Worm (Caenorhabditis elegans): ENCODE results near the gene F52E1.14.

F52E1.14 gene

DNA sequence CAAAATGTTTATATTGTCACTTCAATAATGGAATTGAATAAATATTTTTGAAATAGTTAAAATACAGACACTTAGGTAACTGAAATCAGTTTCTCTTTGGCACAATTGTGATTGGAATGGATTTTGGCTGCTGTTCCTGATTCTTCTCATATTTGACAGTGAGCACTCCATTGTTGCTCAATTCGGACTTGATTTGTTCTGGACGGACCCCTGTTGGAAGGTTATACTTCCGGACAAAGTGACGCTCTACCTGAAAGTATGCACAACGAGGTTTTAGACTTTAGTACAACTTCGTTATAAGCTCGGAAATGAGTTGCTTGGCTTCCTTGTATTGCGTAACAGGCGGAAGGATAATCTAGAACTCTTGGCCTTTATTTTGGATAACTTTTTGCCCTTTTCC is 1.1 kb downstream of the F52E1.14 start:
- TF ChIP-seq F16B12.6 (tag; optimal IDR thresholded peaks at IDR 0.05), result no peak
- no peak for TF ChIP-seq nhr-76 (tag; optimal IDR thresholded peaks at IDR 0.05)
- TF ChIP-seq jun-1 (tag; optimal IDR thresholded peaks at IDR 0.05), result no peak
- TF ChIP-seq blmp-1 (tag; optimal IDR thresholded peaks at IDR 0.05), result no peak
- TF ChIP-seq fkh-4 (tag; optimal IDR thresholded peaks at IDR 0.05; ENCODE audit: borderline replicate concordance), result no peak
- no peak for TF ChIP-seq ama-1 (optimal IDR thresholded peaks at IDR 0.05)
- no peak for TF ChIP-seq pax-3 (tag; optimal IDR thresholded peaks at IDR 0.05)
- no peak for TF ChIP-seq snpc-4 (tag; optimal IDR thresholded peaks at IDR 0.05)
- no peak for TF ChIP-seq mep-1 (tag; optimal IDR thresholded peaks at IDR 0.05)
- no peak for TF ChIP-seq C34B4.2 (tag; optimal IDR thresholded peaks at IDR 0.05)
- no peak for TF ChIP-seq nhr-11 (tag; optimal IDR thresholded peaks at IDR 0.05)
- no peak for TF ChIP-seq lin-14 (GFP tag; optimal IDR thresholded peaks at IDR 0.05)
- TF ChIP-seq tbx-2 (tag; optimal IDR thresholded peaks at IDR 0.05), result no peak
- TF ChIP-seq nhr-90 (tag; optimal IDR thresholded peaks at IDR 0.05; ENCODE audit: poor library complexity), result no peak
- no peak for TF ChIP-seq nhr-77 (tag; optimal IDR thresholded peaks at IDR 0.05)
- TF ChIP-seq nhr-28 (tag; optimal IDR thresholded peaks at IDR 0.05), result no peak
- TF ChIP-seq nhr-237 (tag; optimal IDR thresholded peaks at IDR 0.05), result no peak
- no peak for TF ChIP-seq lin-13 (GFP tag; optimal IDR thresholded peaks at IDR 0.05)
- TF ChIP-seq dpl-1 (GFP tag; optimal IDR thresholded peaks at IDR 0.05), result no peak

DNA sequence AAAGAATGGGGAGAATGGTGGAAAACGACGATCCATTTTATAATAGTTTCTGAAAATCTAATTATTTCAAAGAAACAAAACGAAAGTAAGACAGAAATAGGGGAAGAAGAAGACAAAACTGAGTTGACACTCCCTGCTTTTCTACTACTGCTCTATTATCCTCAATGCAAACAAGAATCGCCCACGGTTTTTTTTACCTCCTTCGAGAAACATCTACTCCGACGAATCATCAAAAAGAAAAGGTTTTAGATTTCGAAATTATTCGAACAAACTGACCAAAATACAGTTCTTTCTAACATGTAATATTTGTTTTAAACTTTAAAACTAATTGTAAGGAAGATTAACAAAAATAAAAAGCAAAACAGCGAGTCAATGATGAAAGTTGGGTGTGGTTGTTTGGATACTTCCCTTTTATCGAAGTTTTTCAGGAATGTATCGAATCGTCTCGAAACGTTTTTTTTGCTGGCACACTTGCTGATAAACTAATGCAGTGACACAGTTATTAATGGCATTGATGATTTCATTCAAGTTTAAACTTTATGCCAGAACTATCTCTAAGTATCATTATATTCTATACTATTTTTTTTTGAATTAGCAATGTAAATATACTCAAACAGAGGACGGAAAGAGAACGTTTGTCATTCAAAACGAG is 2.3 kb downstream of the F52E1.14 start, which contains the start of gene hsp-17:
Gene hsp-17 (minus strand): TSS at position 51 of the 652 bp plus-strand sequence.
- peak; percentile 66 for TF ChIP-seq elt-2 (tag; optimal IDR thresholded peaks at IDR 0.05)
- no peak for TF ChIP-seq dpl-1 (GFP tag; optimal IDR thresholded peaks at IDR 0.05)
- no peak for TF ChIP-seq mdl-1 (tag; optimal IDR thresholded peaks at IDR 0.05)
- TF ChIP-seq unc-98 (GFP tag; IDR thresholded peaks at IDR 0.05), result no peak
- TF ChIP-seq efl-1 (optimal IDR thresholded peaks at IDR 0.05), result no peak
- peak in 1 of 2 experiments; percentile 45 for TF ChIP-seq efl-1 (GFP tag; optimal IDR thresholded peaks at IDR 0.05 in 1 of 2)
- TF ChIP-seq rnt-1 (tag; optimal IDR thresholded peaks at IDR 0.05), result no peak
- TF ChIP-seq ets-5 (GFP tag; IDR thresholded peaks at IDR 0.05), result no peak
- no peak for TF ChIP-seq nhr-77 (tag; optimal IDR thresholded peaks at IDR 0.05)
- no peak for TF ChIP-seq sptf-1 (tag; optimal IDR thresholded peaks at IDR 0.05)
- TF ChIP-seq ama-1 (optimal IDR thresholded peaks at IDR 0.05), result no peak
- TF ChIP-seq pqm-1 (tag; optimal IDR thresholded peaks at IDR 0.05), result peak; percentile 24
- no peak for TF ChIP-seq fkh-8 (tag; optimal IDR thresholded peaks at IDR 0.05)

ce11 chrV:8387056-8387455 is 3.3 kb downstream of the F52E1.14 start, which contains the start of gene gcy-7:
Gene gcy-7, plus strand, starts transcription at chrV:8387356.
- TF ChIP-seq unc-30 (tag; optimal IDR thresholded peaks at IDR 0.05), result no peak
- no peak for TF ChIP-seq sptf-1 (tag; optimal IDR thresholded peaks at IDR 0.05)
- TF ChIP-seq mep-1 (tag; optimal IDR thresholded peaks at IDR 0.05), result no peak
- TF ChIP-seq tlp-1 (tag; optimal IDR thresholded peaks at IDR 0.05), result no peak
- TF ChIP-seq irx-1 (tag; optimal IDR thresholded peaks at IDR 0.05), result no peak
- no peak for TF ChIP-seq dsc-1 (tag; optimal IDR thresholded peaks at IDR 0.05)
- no peak for TF ChIP-seq nhr-84 (tag; optimal IDR thresholded peaks at IDR 0.05)
- TF ChIP-seq sox-4 (tag; optimal IDR thresholded peaks at IDR 0.05), result no peak

DNA sequence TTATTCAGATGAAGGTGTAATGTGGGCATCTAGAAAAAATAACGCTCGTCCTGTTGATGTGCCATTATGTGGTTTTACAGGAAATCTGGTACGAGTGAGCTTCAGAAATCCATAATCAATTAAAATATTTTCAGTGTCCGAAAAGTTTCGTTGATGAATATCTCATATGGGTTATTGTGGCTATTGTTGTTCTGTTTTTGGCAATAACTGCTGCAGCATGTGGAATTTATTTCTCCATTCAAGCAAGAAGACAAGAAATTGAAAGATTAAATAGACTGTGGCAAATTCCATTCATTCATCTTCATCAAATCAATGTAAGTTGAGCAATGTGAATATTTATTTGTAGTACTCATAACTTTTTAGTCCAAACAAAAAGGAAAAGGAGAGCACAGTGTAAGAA is 5.6 kb downstream of the F52E1.14 start:
- TF ChIP-seq tbx-2 (tag; optimal IDR thresholded peaks at IDR 0.05) (no peak), grh-1 (GFP tag; IDR thresholded peaks at IDR 0.05) (no peak), egl-13 (tag; optimal IDR thresholded peaks at IDR 0.05) (no peak), xbp-1 (tag; optimal IDR thresholded peaks at IDR 0.05) (no peak)
